Worm (Caenorhabditis elegans) whole organism, L4 larva: ENCODE measurements around the gene srd-9.

Source experiments
- ama-1 ChIP-seq: fragments of 150-350 bp; optimal IDR thresholded peaks from 2 replicates; lab custom pipeline; 2014; ENCODE audit warnings: inconsistent platforms, mixed read lengths
- daf-12 ChIP-seq: fragments of 150-350 bp; optimal IDR thresholded peaks from 2 replicates; lab custom pipeline; 2014; ENCODE audit warnings: missing biosample characterization, missing genetic modification reagents, missing genetic modification characterization
- daf-16 ChIP-seq, 3 experiments: sonication (generic microtip); optimal IDR thresholded peaks; 2 replicates each; lab custom pipeline; 2016 to 2017; ENCODE audit warnings: missing genetic modification characterization in 3 of 3, missing genetic modification reagents in 3 of 3, mild to moderate bottlenecking in 2 of 3, missing compliant biosample characterization in 2 of 3, missing biosample characterization in 1 of 3, moderate library complexity in 1 of 3
- fos-1 ChIP-seq: fragments of 150-350 bp; optimal IDR thresholded peaks from 2 replicates; lab custom pipeline; 2014; ENCODE audit warnings: missing biosample characterization, missing genetic modification characterization
- nhr-10 ChIP-seq: fragments of 150-350 bp; optimal IDR thresholded peaks from 2 replicates; lab custom pipeline; 2014; ENCODE audit warnings: missing biosample characterization, missing genetic modification characterization
- saeg-2 ChIP-seq: fragments of 200-800 bp; sonication (Bioruptor generic); IDR thresholded peaks from 2 replicates; pipeline ENCODE4 v1.3.6; 2022; ENCODE audit warnings: missing genetic modification reagents, missing genetic modification characterization, missing compliant biosample characterization
- skn-1 ChIP-seq: fragments of 150-350 bp; optimal IDR thresholded peaks from 2 replicates; lab custom pipeline; 2014; ENCODE audit warnings: missing biosample characterization, missing genetic modification characterization

ce11 chrV:5362220-5362619 lies 10.6 kb downstream of the srd-9 start:
- TF ChIP-seq saeg-2 (GFP tag; lab: Robert Waterston, UW) (no peak), nhr-10 (tag; lab: Kevin White, UChicago) (no peak), skn-1 (tag; lab: Kevin White, UChicago) (no peak), daf-12 (no peak), fos-1 (tag; lab: Kevin White, UChicago) (no peak), daf-16 (GFP tag; optimal IDR thresholded peaks at IDR 0.05; lab: Kevin White, UChicago) (no peak), daf-16 (tag; optimal IDR thresholded peaks at IDR 0.05; lab: Kevin White, UChicago) (no peak), ama-1 (lab: Kevin White, UChicago) (no peak)
